Worm (Caenorhabditis elegans) whole organism, young adult: ENCODE data around the gene cyn-16.

ENCODE experiments used
- B0019.2 ChIP-seq: fragments of 200-800 bp; sonication (Bioruptor generic); conservative IDR thresholded peaks from 2 replicates; pipeline ENCODE4 v1.3.6; 2022; ENCODE audit warnings: missing genetic modification reagents, missing genetic modification characterization, missing compliant biosample characterization
- B0336.3 ChIP-seq: fragments of 200-800 bp; sonication (Bioruptor generic); IDR thresholded peaks from 2 replicates; pipeline ENCODE4 v1.3.6; 2022; ENCODE audit warnings: missing genetic modification characterization, missing compliant biosample characterization
- C17E4.6 ChIP-seq: fragments of 200-800 bp; sonication (Bioruptor generic); IDR thresholded peaks from 2 replicates; pipeline ENCODE4 v1.3.6; 2022; ENCODE audit warnings: missing genetic modification reagents, missing genetic modification characterization, missing compliant biosample characterization
- F23B12.7 ChIP-seq: sonication (generic microtip); optimal IDR thresholded peaks from 2 replicates; lab custom pipeline; 2017; ENCODE audit warnings: missing genetic modification characterization, mild to moderate bottlenecking, missing compliant biosample characterization, antibody characterized with exemption, moderate library complexity; ENCODE audit not compliant: insufficient read depth
- F55B11.4 ChIP-seq: sonication (generic microtip); optimal IDR thresholded peaks from 2 replicates; lab custom pipeline; 2016; ENCODE audit warnings: missing compliant biosample characterization, missing genetic modification characterization, borderline replicate concordance; ENCODE audit not compliant: insufficient read depth
- T26A5.8 ChIP-seq: sonication (generic microtip); optimal IDR thresholded peaks from 2 replicates; lab custom pipeline; 2016; ENCODE audit warnings: missing genetic modification characterization, missing compliant biosample characterization
- Y53F4B.3 ChIP-seq: fragments of 200-800 bp; sonication (Bioruptor generic); IDR thresholded peaks from 2 replicates; pipeline ENCODE4 v1.3.6; 2022; ENCODE audit warnings: missing genetic modification reagents, missing genetic modification characterization, missing compliant biosample characterization
- Y53G8AR.9 ChIP-seq: fragments of 200-800 bp; sonication (Bioruptor generic); conservative IDR thresholded peaks from 2 replicates; pipeline ENCODE4 v1.3.6; 2022; ENCODE audit warnings: missing genetic modification reagents, missing genetic modification characterization, missing compliant biosample characterization
- Y67H2A.10 ChIP-seq: fragments of 200-800 bp; sonication (Bioruptor generic); conservative IDR thresholded peaks from 2 replicates; pipeline ENCODE4 v1.3.6; 2022; ENCODE audit warnings: missing genetic modification reagents, missing genetic modification characterization, missing compliant biosample characterization
- ama-1 ChIP-seq, 3 experiments: fragments of 150-350 bp in 1 of 3; sonication (generic microtip) in 2 of 3; optimal IDR thresholded peaks; 2 replicates each; lab custom pipeline; 2014 to 2018; ENCODE audit warnings: missing biosample characterization in 2 of 3, missing genetic modification characterization in 2 of 3, missing genetic modification reagents in 2 of 3
- aptf-3 ChIP-seq: fragments of 200-800 bp; sonication (Bioruptor generic); IDR thresholded peaks from 2 replicates; pipeline ENCODE4 v1.3.6; 2022; ENCODE audit warnings: missing genetic modification characterization, missing compliant biosample characterization
- athp-1 ChIP-seq: sonication (generic microtip); optimal IDR thresholded peaks from 2 replicates; lab custom pipeline; 2017; ENCODE audit warnings: mild to moderate bottlenecking, missing genetic modification characterization, missing compliant biosample characterization
- attf-5 ChIP-seq: fragments of 200-800 bp; sonication (Bioruptor generic); optimal IDR thresholded peaks from 2 replicates; lab custom pipeline; 2018; ENCODE audit warnings: mild to moderate bottlenecking, missing genetic modification characterization, missing compliant biosample characterization
- attf-6 ChIP-seq: fragments of 200-800 bp; sonication (Bioruptor generic); IDR thresholded peaks from 2 replicates; pipeline ENCODE4 v1.3.6; 2022; ENCODE audit warnings: missing genetic modification reagents, missing genetic modification characterization, missing compliant biosample characterization
- bed-1 ChIP-seq: fragments of 200-800 bp; sonication (Bioruptor generic); IDR thresholded peaks from 2 replicates; pipeline ENCODE4 v1.3.6; 2022; ENCODE audit warnings: missing genetic modification reagents, missing genetic modification characterization, missing compliant biosample characterization
- bed-2 ChIP-seq: fragments of 200-800 bp; sonication (Bioruptor generic); IDR thresholded peaks from 2 replicates; pipeline ENCODE4 v1.3.6; 2022; ENCODE audit warnings: missing genetic modification reagents, missing genetic modification characterization, missing compliant biosample characterization
- cebp-1 ChIP-seq, 2 experiments: fragments of 200-800 bp in 1 of 2; sonication (Bioruptor generic) in 1 of 2; sonication (generic microtip) in 1 of 2; IDR thresholded peaks in 1 of 2; optimal IDR thresholded peaks in 1 of 2; 2 replicates each; pipeline versions ENCODE4 v1.3.6 to Lab custom; 2017 to 2022; ENCODE audit warnings: missing compliant biosample characterization in 2 of 2, missing genetic modification characterization in 2 of 2, mild to moderate bottlenecking in 1 of 2, missing genetic modification reagents in 1 of 2, moderate library complexity in 1 of 2
- cebp-2 ChIP-seq: fragments of 200-800 bp; sonication (Bioruptor generic); IDR thresholded peaks from 2 replicates; pipeline ENCODE4 v1.3.6; 2022; ENCODE audit warnings: missing genetic modification characterization, missing compliant biosample characterization
- egl-44 ChIP-seq: fragments of 200-800 bp; sonication (Bioruptor generic); IDR thresholded peaks from 2 replicates; pipeline ENCODE4 v1.3.6; 2022; ENCODE audit warnings: missing genetic modification reagents, missing genetic modification characterization, missing compliant biosample characterization
- him-1 ChIP-seq: sonication (generic microtip); optimal IDR thresholded peaks from 2 replicates; lab custom pipeline; 2016; ENCODE audit warnings: missing genotype, missing genetic modification reagents, missing genetic modification characterization, missing compliant biosample characterization
- hlh-26 ChIP-seq: fragments of 200-800 bp; sonication (Bioruptor generic); conservative IDR thresholded peaks from 2 replicates; pipeline ENCODE4 v1.3.6; 2022; ENCODE audit warnings: missing genetic modification reagents, missing genetic modification characterization, missing compliant biosample characterization
- let-526 ChIP-seq: fragments of 200-800 bp; sonication (Bioruptor generic); IDR thresholded peaks from 2 replicates; pipeline ENCODE4 v1.3.6; 2022; ENCODE audit warnings: missing genetic modification reagents, missing genetic modification characterization, missing compliant biosample characterization
- lin-26 ChIP-seq: fragments of 200-800 bp; sonication (Bioruptor generic); IDR thresholded peaks from 2 replicates; pipeline ENCODE4 v1.3.6; 2022; ENCODE audit warnings: missing genetic modification reagents, missing genetic modification characterization, missing compliant biosample characterization
- lin-40 ChIP-seq: sonication (generic microtip); optimal IDR thresholded peaks from 2 replicates; lab custom pipeline; 2016; ENCODE audit warnings: missing genetic modification characterization, mild to moderate bottlenecking, missing compliant biosample characterization, missing genotype, missing genetic modification reagents
- lir-1 ChIP-seq: fragments of 200-800 bp; sonication (Bioruptor generic); conservative IDR thresholded peaks from 2 replicates; pipeline ENCODE4 v1.3.6; 2022; ENCODE audit warnings: missing genetic modification reagents, missing genetic modification characterization, missing compliant biosample characterization
- lsl-1 ChIP-seq: fragments of 200-800 bp; sonication (Bioruptor generic); optimal IDR thresholded peaks from 2 replicates; lab custom pipeline; 2018; ENCODE audit warnings: mild to moderate bottlenecking, missing genetic modification characterization, moderate library complexity, missing compliant biosample characterization
- lsy-27 ChIP-seq: sonication (generic microtip); optimal IDR thresholded peaks from 2 replicates; lab custom pipeline; 2017; ENCODE audit warnings: missing genetic modification characterization, mild to moderate bottlenecking, missing compliant biosample characterization, antibody characterized with exemption, missing genotype, borderline replicate concordance; ENCODE audit not compliant: insufficient read depth
- madf-3 ChIP-seq: fragments of 200-800 bp; sonication (Bioruptor generic); IDR thresholded peaks from 2 replicates; pipeline ENCODE4 v1.3.6; 2022; ENCODE audit warnings: missing genetic modification reagents, missing genetic modification characterization, missing compliant biosample characterization
- mcd-1 ChIP-seq: fragments of 200-800 bp; sonication (Bioruptor generic); IDR thresholded peaks from 2 replicates; pipeline ENCODE4 v1.3.6; 2022; ENCODE audit warnings: missing genetic modification reagents, missing genetic modification characterization, missing compliant biosample characterization
- nfya-2 ChIP-seq: fragments of 200-800 bp; sonication (Bioruptor generic); IDR thresholded peaks from 2 replicates; pipeline ENCODE4 v1.3.6; 2022; ENCODE audit warnings: missing genetic modification reagents, missing genetic modification characterization, missing compliant biosample characterization
- nfyb-1 ChIP-seq: fragments of 200-800 bp; sonication (Bioruptor generic); IDR thresholded peaks from 2 replicates; pipeline ENCODE4 v1.3.6; 2022; ENCODE audit warnings: missing genetic modification reagents, missing genetic modification characterization, missing compliant biosample characterization
- nhr-90 ChIP-seq: sonication (generic microtip); optimal IDR thresholded peaks from 2 replicates; lab custom pipeline; 2016; ENCODE audit warnings: missing genotype, mild to moderate bottlenecking, missing genetic modification characterization, missing compliant biosample characterization
- repo-1 ChIP-seq: sonication (generic microtip); optimal IDR thresholded peaks from 2 replicates; lab custom pipeline; 2017; ENCODE audit warnings: mild to moderate bottlenecking, missing genetic modification characterization, missing compliant biosample characterization
- rpc-1 ChIP-seq, 2 experiments: fragments of 150-350 bp in 1 of 2; sonication (generic microtip) in 1 of 2; optimal IDR thresholded peaks; 2 replicates each; lab custom pipeline; 2014 to 2018; ENCODE audit warnings: missing biosample characterization in 1 of 2, missing genetic modification characterization in 1 of 2, missing genetic modification reagents in 1 of 2, missing genotype in 1 of 2
- snpc-1.1 ChIP-seq: sonication (generic microtip); optimal IDR thresholded peaks from 2 replicates; lab custom pipeline; 2017; ENCODE audit warnings: missing genetic modification characterization, mild to moderate bottlenecking, missing compliant biosample characterization, antibody characterized with exemption, moderate library complexity, missing genotype, missing genetic modification reagents; ENCODE audit not compliant: insufficient read depth
- somi-1 ChIP-seq: fragments of 200-800 bp; sonication (Bioruptor generic); optimal IDR thresholded peaks from 2 replicates; lab custom pipeline; 2018; ENCODE audit warnings: mild to moderate bottlenecking, missing genetic modification characterization, missing compliant biosample characterization
- sptf-2 ChIP-seq: fragments of 200-800 bp; sonication (Bioruptor generic); optimal IDR thresholded peaks from 2 replicates; lab custom pipeline; 2018; ENCODE audit warnings: mild to moderate bottlenecking, missing genetic modification characterization, missing compliant biosample characterization
- tlf-1 ChIP-seq: fragments of 200-800 bp; sonication (Bioruptor generic); optimal IDR thresholded peaks from 2 replicates; lab custom pipeline; 2018; ENCODE audit warnings: mild to moderate bottlenecking, missing genetic modification characterization, missing compliant biosample characterization
- zfh-2 ChIP-seq: fragments of 200-800 bp; sonication (Bioruptor generic); conservative IDR thresholded peaks from 2 replicates; pipeline ENCODE4 v1.3.6; 2022; ENCODE audit warnings: missing genetic modification reagents, missing genetic modification characterization, missing compliant biosample characterization
- zim-3 ChIP-seq: sonication (generic microtip); optimal IDR thresholded peaks from 2 replicates; lab custom pipeline; 2017; ENCODE audit warnings: mild to moderate bottlenecking, missing genetic modification characterization, moderate library complexity, missing compliant biosample characterization
- ztf-25 ChIP-seq: fragments of 200-800 bp; sonication (Bioruptor generic); IDR thresholded peaks from 2 replicates; pipeline ENCODE4 v1.3.6; 2022; ENCODE audit warnings: missing genetic modification reagents, missing genetic modification characterization, missing compliant biosample characterization
- ztf-26 ChIP-seq: sonication (generic microtip); optimal IDR thresholded peaks from 2 replicates; lab custom pipeline; 2017; ENCODE audit warnings: missing genetic modification characterization, missing compliant biosample characterization

The cyn-16 gene

ce11 chrII:12055408-12056140 is 19.0 kb upstream of the cyn-16 start:
- TF ChIP-seq zfh-2 (peak; percentile 67), repo-1 (tag; lab: Kevin White, UChicago) (peak; percentile 39), somi-1 (GFP tag; lab: Kevin White, UChicago) (peak; percentile 3), ama-1 (optimal IDR thresholded peaks at IDR 0.05; lab: Kevin White, UChicago) (peak; percentile 50), ama-1 (GFP tag; optimal IDR thresholded peaks at IDR 0.05; lab: Kevin White, UChicago) (no peak), lin-26 (0 out of 2 replicates have a peak, but pooled peaks have one; percentile 24), nfyb-1 (GFP tag; lab: Robert Waterston, UW) (peak; percentile 56; the same call in 1 of the 2 replicates), lsl-1 (GFP tag; lab: Kevin White, UChicago) (no peak), Y53G8AR.9 (GFP tag; lab: Robert Waterston, UW) (0 out of 2 replicates have a peak, but pooled peaks have one; percentile 8), snpc-1.1 (tag; lab: Kevin White, UChicago) (no peak), Y53F4B.3 (no peak), bed-1 (GFP tag; lab: Robert Waterston, UW) (0 out of 2 replicates have a peak, but pooled peaks have one; percentile 36), T26A5.8 (tag; lab: Kevin White, UChicago) (no peak), tlf-1 (GFP tag; lab: Kevin White, UChicago) (peak; percentile 1), B0336.3 (GFP tag; lab: Robert Waterston, UW) (peak; percentile 46; the same call in 1 of the 2 replicates), bed-2 (GFP tag; lab: Robert Waterston, UW) (no peak), hlh-26 (no peak)

ce11 chrII:12054558-12054957 is 18.0 kb upstream of the cyn-16 start:
- TF ChIP-seq B0019.2: no peak
- no peak for TF ChIP-seq rpc-1 (optimal IDR thresholded peaks at IDR 0.05; lab: Kevin White, UChicago)
- TF ChIP-seq rpc-1 (tag; optimal IDR thresholded peaks at IDR 0.05; lab: Kevin White, UChicago): no peak
- TF ChIP-seq F55B11.4 (tag; lab: Kevin White, UChicago): no peak
- TF ChIP-seq B0336.3 (GFP tag; lab: Robert Waterston, UW): peak; percentile 53; the same call in 1 of the 2 replicates
- TF ChIP-seq lsy-27 (tag; lab: Kevin White, UChicago): no peak
- no peak for TF ChIP-seq egl-44 (GFP tag; lab: Robert Waterston, UW)
- no peak for TF ChIP-seq mcd-1 (GFP tag; lab: Robert Waterston, UW)
- TF ChIP-seq madf-3: no peak
- TF ChIP-seq attf-5 (GFP tag; lab: Kevin White, UChicago): no peak
- TF ChIP-seq cebp-1 (GFP tag; IDR thresholded peaks at IDR 0.05; lab: Robert Waterston, UW): no peak
- peak; percentile 14 for TF ChIP-seq cebp-1 (tag; optimal IDR thresholded peaks at IDR 0.05; lab: Kevin White, UChicago)
- TF ChIP-seq zfh-2: 0 out of 2 replicates have a peak, but pooled peaks have one; percentile 13
- no peak for TF ChIP-seq attf-6 (GFP tag; lab: Robert Waterston, UW)
- no peak for TF ChIP-seq sptf-2 (GFP tag; lab: Kevin White, UChicago)
- no peak for TF ChIP-seq F23B12.7 (tag; lab: Kevin White, UChicago)
- no peak for TF ChIP-seq nhr-90
- no peak for TF ChIP-seq nfyb-1 (GFP tag; lab: Robert Waterston, UW)
- TF ChIP-seq him-1: no peak
- no peak for TF ChIP-seq aptf-3 (GFP tag; lab: Robert Waterston, UW)
- no peak for TF ChIP-seq lir-1 (GFP tag; lab: Robert Waterston, UW)
- no peak for TF ChIP-seq tlf-1 (GFP tag; lab: Kevin White, UChicago)
- TF ChIP-seq zim-3 (tag; lab: Kevin White, UChicago): no peak
- no peak for TF ChIP-seq athp-1
- TF ChIP-seq let-526: 0 out of 2 replicates have a peak, but pooled peaks have one; percentile 5
- TF ChIP-seq repo-1 (tag; lab: Kevin White, UChicago): no peak
- 0 out of 2 replicates have a peak, but pooled peaks have one; percentile 8 for TF ChIP-seq Y53G8AR.9 (GFP tag; lab: Robert Waterston, UW)
- peak; percentile 65 for TF ChIP-seq ztf-26 (tag; lab: Kevin White, UChicago)
- TF ChIP-seq Y67H2A.10 (GFP tag; lab: Robert Waterston, UW): no peak
- TF ChIP-seq ztf-25 (GFP tag; lab: Robert Waterston, UW): 0 out of 2 replicates have a peak, but pooled peaks have one; percentile 20
- no peak for TF ChIP-seq cebp-2
- TF ChIP-seq C17E4.6: no peak
- TF ChIP-seq lin-40 (tag; lab: Kevin White, UChicago): no peak
- no peak for TF ChIP-seq nfya-2
